Worm (Caenorhabditis elegans) whole organism, L1 larva: ENCODE data around the gene sucl-1.

ENCODE experiments used
- C16A3.4 ChIP-seq: fragments of 150-350 bp; optimal IDR thresholded peaks from 2 replicates; lab custom pipeline; 2014; ENCODE audit warnings: missing biosample characterization, missing genetic modification characterization
- aly-2 ChIP-seq: fragments of 150-350 bp; optimal IDR thresholded peaks from 2 replicates; lab custom pipeline; 2014; ENCODE audit warnings: missing biosample characterization, missing genetic modification characterization
- blmp-1 ChIP-seq: fragments of 150-350 bp; optimal IDR thresholded peaks from 2 replicates; lab custom pipeline; 2014; ENCODE audit warnings: missing biosample characterization, missing genetic modification characterization
- ceh-63 ChIP-seq: fragments of 200-800 bp; sonication (Bioruptor generic); optimal IDR thresholded peaks from 2 replicates; lab custom pipeline; 2018; ENCODE audit warnings: mild to moderate bottlenecking, missing genetic modification characterization, missing compliant biosample characterization
- ceh-8 ChIP-seq: fragments of 200-800 bp; sonication (Bioruptor generic); optimal IDR thresholded peaks from 2 replicates; lab custom pipeline; 2018; ENCODE audit warnings: mild to moderate bottlenecking, missing genetic modification characterization, moderate library complexity, missing compliant biosample characterization
- ceh-82 ChIP-seq, 3 experiments: fragments of 150-350 bp in 1 of 3; sonication (generic microtip) in 2 of 3; optimal IDR thresholded peaks; 2 replicates each; lab custom pipeline; 2014 to 2017; ENCODE audit warnings: missing biosample characterization in 3 of 3, missing genetic modification characterization in 3 of 3
- ceh-90 ChIP-seq: sonication (generic microtip); optimal IDR thresholded peaks from 2 replicates; lab custom pipeline; 2016; ENCODE audit warnings: missing genetic modification characterization, missing compliant biosample characterization
- ces-1 ChIP-seq: fragments of 150-350 bp; optimal IDR thresholded peaks from 2 replicates; lab custom pipeline; 2014; ENCODE audit warnings: missing biosample characterization, missing genetic modification reagents, missing genetic modification characterization
- dsc-1 ChIP-seq: sonication (generic microtip); optimal IDR thresholded peaks from 2 replicates; lab custom pipeline; 2016; ENCODE audit warnings: mild to moderate bottlenecking, missing genetic modification characterization, missing compliant biosample characterization
- efl-1 ChIP-seq, 4 experiments: fragments of 150-350 bp; optimal IDR thresholded peaks in 3 of 4; peaks in 1 of 4; 1 replicate in 1 of 4; 2 replicates in 3 of 4; lab custom pipeline; 2014; ENCODE audit warnings: missing biosample characterization in 2 of 4, missing genetic modification characterization in 2 of 4, missing genetic modification reagents in 2 of 4
- efl-3 ChIP-seq: fragments of 200-800 bp; sonication (Bioruptor generic); optimal IDR thresholded peaks from 2 replicates; lab custom pipeline; 2018; ENCODE audit warnings: mild to moderate bottlenecking, missing genetic modification characterization, missing compliant biosample characterization
- elt-2 ChIP-seq: sonication (generic microtip); optimal IDR thresholded peaks from 2 replicates; lab custom pipeline; 2016; ENCODE audit warnings: missing genetic modification characterization, mild to moderate bottlenecking, inconsistent platforms, missing compliant biosample characterization, missing genetic modification reagents
- fkh-4 ChIP-seq: sonication (generic microtip); optimal IDR thresholded peaks from 2 replicates; lab custom pipeline; 2016; ENCODE audit warnings: missing compliant biosample characterization, missing genetic modification characterization, borderline replicate concordance
- fos-1 ChIP-seq: fragments of 150-350 bp; optimal IDR thresholded peaks from 2 replicates; lab custom pipeline; 2014; ENCODE audit warnings: missing biosample characterization, missing genetic modification characterization
- isw-1 ChIP-seq: fragments of 200-800 bp; sonication (Bioruptor generic); IDR thresholded peaks from 2 replicates; pipeline ENCODE4 v1.3.6; 2022; ENCODE audit warnings: missing genetic modification characterization, missing compliant biosample characterization
- lin-13 ChIP-seq: fragments of 150-350 bp; optimal IDR thresholded peaks from 2 replicates; lab custom pipeline; 2014; ENCODE audit warnings: missing biosample characterization, missing genetic modification reagents, missing genetic modification characterization
- lin-14 ChIP-seq: fragments of 200-800 bp; sonication (Bioruptor generic); optimal IDR thresholded peaks from 2 replicates; lab custom pipeline; 2018; ENCODE audit warnings: mild to moderate bottlenecking, missing genetic modification characterization, moderate library complexity, missing compliant biosample characterization
- lin-39 ChIP-seq: fragments of 150-350 bp; optimal IDR thresholded peaks from 2 replicates; lab custom pipeline; 2014; ENCODE audit warnings: missing biosample characterization, missing genetic modification reagents, missing genetic modification characterization
- lir-3 ChIP-seq: sonication (generic microtip); optimal IDR thresholded peaks from 2 replicates; lab custom pipeline; 2016; ENCODE audit warnings: mild to moderate bottlenecking, missing genetic modification characterization, moderate library complexity, missing compliant biosample characterization; ENCODE audit not compliant: poor library complexity
- lsy-2 ChIP-seq, 2 experiments: fragments of 150-350 bp; optimal IDR thresholded peaks; 2 replicates each; lab custom pipeline; 2014; ENCODE audit warnings: missing biosample characterization in 2 of 2, missing genetic modification characterization in 2 of 2
- mab-9 ChIP-seq: fragments of 200-800 bp; sonication (Bioruptor generic); IDR thresholded peaks from 2 replicates; pipeline ENCODE4 v1.3.6; 2022; ENCODE audit warnings: missing genetic modification reagents, missing genetic modification characterization, missing compliant biosample characterization
- mdl-1 ChIP-seq, 2 experiments: fragments of 150-350 bp; optimal IDR thresholded peaks; 2 replicates each; lab custom pipeline; 2014 to 2017; ENCODE audit warnings: missing biosample characterization in 2 of 2, missing genetic modification characterization in 2 of 2, inconsistent platforms in 1 of 2
- nhr-11 ChIP-seq: fragments of 150-350 bp; optimal IDR thresholded peaks from 2 replicates; lab custom pipeline; 2014; ENCODE audit warnings: missing biosample characterization, missing genetic modification characterization
- nhr-12 ChIP-seq: sonication (generic microtip); optimal IDR thresholded peaks from 2 replicates; lab custom pipeline; 2017; ENCODE audit warnings: missing biosample characterization, missing genetic modification characterization
- nhr-20 ChIP-seq: sonication (generic microtip); optimal IDR thresholded peaks from 2 replicates; lab custom pipeline; 2016; ENCODE audit warnings: mild to moderate bottlenecking, missing genetic modification characterization, missing compliant biosample characterization
- nhr-28 ChIP-seq: fragments of 150-350 bp; optimal IDR thresholded peaks from 2 replicates; lab custom pipeline; 2014; ENCODE audit warnings: missing biosample characterization, missing genetic modification characterization
- nhr-47 ChIP-seq: sonication (generic microtip); optimal IDR thresholded peaks from 2 replicates; lab custom pipeline; 2016; ENCODE audit warnings: mild to moderate bottlenecking, missing genetic modification characterization, moderate library complexity, missing compliant biosample characterization
- nhr-71 ChIP-seq: sonication (generic microtip); optimal IDR thresholded peaks from 2 replicates; lab custom pipeline; 2016; ENCODE audit warnings: mild to moderate bottlenecking, missing genetic modification characterization, moderate library complexity, missing compliant biosample characterization
- nhr-77 ChIP-seq: fragments of 150-350 bp; optimal IDR thresholded peaks from 2 replicates; lab custom pipeline; 2014; ENCODE audit warnings: missing biosample characterization, missing genetic modification characterization
- nhr-85 ChIP-seq: sonication (generic microtip); peaks from one replicate; lab custom pipeline; 2016; ENCODE audit warnings: missing genetic modification characterization, inconsistent platforms, missing compliant biosample characterization
- nhr-90 ChIP-seq: sonication (generic microtip); optimal IDR thresholded peaks from 2 replicates; lab custom pipeline; 2016; ENCODE audit warnings: mild to moderate bottlenecking, missing genetic modification characterization, missing compliant biosample characterization; ENCODE audit not compliant: poor library complexity
- pax-3 ChIP-seq: fragments of 200-800 bp; sonication (Bioruptor generic); optimal IDR thresholded peaks from 2 replicates; lab custom pipeline; 2018; ENCODE audit warnings: mild to moderate bottlenecking, missing genetic modification characterization, moderate library complexity, missing compliant biosample characterization
- pqm-1 ChIP-seq: sonication (generic microtip); optimal IDR thresholded peaks from 3 replicates; lab custom pipeline; 2017; ENCODE audit warnings: missing biosample characterization, missing genetic modification characterization
- rnt-1 ChIP-seq: sonication (generic microtip); optimal IDR thresholded peaks from 2 replicates; lab custom pipeline; 2016; ENCODE audit warnings: mild to moderate bottlenecking, missing genetic modification characterization, moderate library complexity, missing compliant biosample characterization
- skn-1 ChIP-seq: fragments of 150-350 bp; optimal IDR thresholded peaks from 2 replicates; lab custom pipeline; 2014; ENCODE audit warnings: missing biosample characterization, missing genetic modification characterization
- snpc-4 ChIP-seq: fragments of 150-350 bp; optimal IDR thresholded peaks from 2 replicates; lab custom pipeline; 2014; ENCODE audit warnings: missing biosample characterization, missing genetic modification characterization
- snu-23 ChIP-seq: sonication (generic microtip); optimal IDR thresholded peaks from 2 replicates; lab custom pipeline; 2016; ENCODE audit warnings: missing genetic modification characterization, missing compliant biosample characterization
- sox-4 ChIP-seq: sonication (generic microtip); optimal IDR thresholded peaks from 2 replicates; lab custom pipeline; 2016; ENCODE audit warnings: missing genetic modification characterization, missing compliant biosample characterization
- sptf-1 ChIP-seq: fragments of 150-350 bp; optimal IDR thresholded peaks from 2 replicates; lab custom pipeline; 2014; ENCODE audit warnings: missing biosample characterization, missing genetic modification characterization
- swsn-7 ChIP-seq: sonication (generic microtip); optimal IDR thresholded peaks from 2 replicates; lab custom pipeline; 2016; ENCODE audit warnings: missing genetic modification characterization, missing compliant biosample characterization
- tbx-2 ChIP-seq: sonication (generic microtip); optimal IDR thresholded peaks from 2 replicates; lab custom pipeline; 2016; ENCODE audit warnings: missing genetic modification characterization, missing compliant biosample characterization
- unc-130 ChIP-seq: fragments of 150-350 bp; optimal IDR thresholded peaks from 2 replicates; lab custom pipeline; 2017; ENCODE audit warnings: missing biosample characterization, missing genetic modification characterization, inconsistent platforms
- unc-62 ChIP-seq: fragments of 150-350 bp; optimal IDR thresholded peaks from 2 replicates; lab custom pipeline; 2014; ENCODE audit warnings: missing biosample characterization, missing genetic modification reagents, missing genetic modification characterization
- unc-86 ChIP-seq: sonication (generic microtip); optimal IDR thresholded peaks from 2 replicates; lab custom pipeline; 2016; ENCODE audit warnings: missing genetic modification characterization, missing compliant biosample characterization
- vab-15 ChIP-seq: sonication (generic microtip); optimal IDR thresholded peaks from 2 replicates; lab custom pipeline; 2017; ENCODE audit warnings: missing genotype, mild to moderate bottlenecking, missing genetic modification characterization, missing compliant biosample characterization
- ztf-11 ChIP-seq, 2 experiments: sonication (generic microtip); optimal IDR thresholded peaks; 2 replicates each; lab custom pipeline; 2016 to 2017; ENCODE audit warnings: missing genetic modification characterization in 2 of 2, missing biosample characterization in 1 of 2, missing compliant biosample characterization in 1 of 2
- ztf-4 ChIP-seq: fragments of 150-350 bp; optimal IDR thresholded peaks from 2 replicates; lab custom pipeline; 2014; ENCODE audit warnings: missing biosample characterization, missing genetic modification characterization

The sucl-1 gene

DNA sequence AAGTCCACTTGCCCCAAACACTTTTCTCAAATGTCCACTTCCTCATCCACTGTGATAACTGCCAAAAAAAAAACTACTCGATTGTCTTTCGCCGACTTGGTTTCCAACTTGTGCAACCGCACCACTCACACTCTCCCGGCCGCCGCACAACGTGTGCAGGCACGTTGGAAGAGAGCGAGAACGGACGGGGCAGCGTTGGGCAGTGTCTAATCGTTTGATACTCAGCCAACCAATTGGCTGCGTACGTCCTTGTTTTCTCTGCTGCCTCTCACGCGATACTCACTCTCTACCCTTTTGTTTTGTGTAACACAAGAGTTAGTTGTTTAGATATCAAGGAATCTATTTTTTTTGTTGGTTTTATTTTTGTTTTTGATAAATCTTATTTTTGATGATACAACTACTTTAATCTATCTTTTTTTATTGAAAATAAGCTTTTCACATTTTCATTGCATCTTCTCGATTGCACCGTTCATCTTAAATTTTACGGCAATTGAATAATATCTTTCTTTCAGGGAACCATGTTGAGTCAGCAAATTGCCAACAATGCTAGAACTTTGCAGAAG, at the start of gene sucl-1 (continued):
- peak; percentile 5 for TF ChIP-seq aly-2 (tag; lab: Kevin White, UChicago)
- peak; percentile 39 for TF ChIP-seq unc-130 (tag; lab: Kevin White, UChicago)
- TF ChIP-seq tbx-2 (tag; lab: Kevin White, UChicago) = peak; percentile 75
- TF ChIP-seq dsc-1 = peak; percentile 67
- 0 out of 2 replicates have a peak, but pooled peaks have one; percentile 13 for TF ChIP-seq mab-9 (GFP tag; lab: Robert Waterston, UW)
- TF ChIP-seq nhr-90 = peak; percentile 51
- peak; percentile 43 for TF ChIP-seq lin-13 (GFP tag; lab: Kevin White, UChicago)
- TF ChIP-seq isw-1 (GFP tag; lab: Robert Waterston, UW) = peak; percentile 35
- TF ChIP-seq efl-3 = no peak
- TF ChIP-seq nhr-85 (tag; lab: Kevin White, UChicago) = peak; percentile 87
- no peak for TF ChIP-seq nhr-12 (tag; lab: Kevin White, UChicago)
- TF ChIP-seq skn-1 (tag; lab: Kevin White, UChicago) = peak; percentile 55
- TF ChIP-seq sox-4 (tag; lab: Kevin White, UChicago) = no peak
- TF ChIP-seq lsy-2 (tag; optimal IDR thresholded peaks at IDR 0.05; lab: Kevin White, UChicago) = peak; percentile 55 to 81
- no peak for TF ChIP-seq ces-1
- peak; percentile 90 for TF ChIP-seq nhr-71 (tag; lab: Kevin White, UChicago)
- peak; percentile 84 for TF ChIP-seq C16A3.4 (tag; lab: Kevin White, UChicago)
- peak; percentile 57 to 67 for TF ChIP-seq efl-1 (optimal IDR thresholded peaks at IDR 0.05; lab: Kevin White, UChicago)
- peak; percentile 25 to 73 for TF ChIP-seq efl-1 (GFP tag; optimal IDR thresholded peaks at IDR 0.05 in 1 of 2; lab: Kevin White, UChicago)
- TF ChIP-seq lin-14 = peak; percentile 98
- peak; percentile 60 for TF ChIP-seq blmp-1 (tag; lab: Kevin White, UChicago)
- TF ChIP-seq swsn-7 (tag; lab: Kevin White, UChicago) = peak; percentile 78
- no peak for TF ChIP-seq nhr-28
- no peak for TF ChIP-seq unc-62
- TF ChIP-seq ceh-90 (tag; lab: Kevin White, UChicago) = no peak
- no peak for TF ChIP-seq pqm-1
- TF ChIP-seq unc-86 (tag; lab: Kevin White, UChicago) = peak; percentile 46
- TF ChIP-seq ceh-63 (GFP tag; lab: Kevin White, UChicago) = no peak
- TF ChIP-seq nhr-47 (tag; lab: Kevin White, UChicago) = peak; percentile 77
- TF ChIP-seq ceh-82 (tag; optimal IDR thresholded peaks at IDR 0.05; lab: Kevin White, UChicago) = peak; percentile 62 to 94 (median 69)
- TF ChIP-seq snu-23 (GFP tag; lab: Kevin White, UChicago) = peak; percentile 90
- TF ChIP-seq lir-3 (tag; lab: Kevin White, UChicago) = peak; percentile 73
- peak; percentile 89 for TF ChIP-seq nhr-77 (tag; lab: Kevin White, UChicago)

DNA sequence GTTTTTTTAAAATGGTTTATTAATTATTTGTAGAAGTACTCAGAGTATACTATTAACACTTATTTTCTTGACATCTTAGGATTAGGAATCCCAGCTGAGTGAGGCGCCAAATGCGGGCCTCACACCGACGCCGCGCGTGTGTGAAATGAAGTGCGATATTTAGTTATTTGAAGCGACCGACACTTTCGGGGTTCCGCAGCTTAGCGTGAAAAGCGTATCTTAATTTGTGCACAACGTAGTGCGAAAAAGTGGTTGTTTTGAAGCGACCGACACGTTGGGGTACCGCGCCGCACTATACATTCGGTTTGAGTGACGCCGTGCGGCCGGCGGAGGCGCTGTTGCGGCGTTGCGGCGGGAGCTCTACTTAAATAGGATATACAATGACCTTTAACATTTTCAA, 48.9 kb upstream of the sucl-1 start:
- TF ChIP-seq snpc-4 (tag; lab: Kevin White, UChicago) (peak; percentile 74), efl-1 (optimal IDR thresholded peaks at IDR 0.05; lab: Kevin White, UChicago) (no peak), efl-1 (GFP tag; optimal IDR thresholded peaks at IDR 0.05 in 1 of 2; lab: Kevin White, UChicago) (peak in 1 of 2 experiments; percentile 9), sptf-1 (tag; lab: Kevin White, UChicago) (no peak)

DNA sequence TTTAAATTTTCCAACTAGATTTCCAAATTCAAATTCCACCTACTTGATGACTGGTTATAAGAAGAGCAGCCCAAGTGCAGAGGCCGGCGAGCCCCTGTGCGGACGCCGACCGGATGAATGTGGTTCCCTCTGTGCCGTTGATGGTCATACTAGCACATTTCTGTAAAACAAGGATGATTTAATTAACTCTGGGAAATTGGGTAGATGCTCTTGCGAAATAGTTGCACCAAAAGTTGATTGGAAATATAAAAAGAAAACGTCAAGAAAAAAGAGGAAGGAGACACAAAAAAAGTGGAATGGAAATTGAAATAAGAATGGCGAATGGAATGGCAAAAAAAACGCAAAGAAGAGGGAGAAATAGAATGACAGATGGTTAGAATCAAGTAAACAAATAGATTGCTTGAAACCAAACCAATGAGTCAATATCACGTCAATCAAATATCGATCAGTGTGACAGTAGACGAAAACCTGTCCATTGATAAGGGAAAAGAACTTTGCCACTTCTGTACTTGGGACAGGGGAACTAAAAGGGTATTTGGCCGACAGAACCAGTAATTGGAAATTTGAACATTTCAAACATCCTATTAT, 47.0 kb upstream of the sucl-1 start, which contains the start of gene tmem-184:
tmem-184 (minus strand) TSS at position 164 of the 588 bp plus-strand sequence.
- TF ChIP-seq ztf-11 (tag; optimal IDR thresholded peaks at IDR 0.05; lab: Kevin White, UChicago) (no peak), vab-15 (tag; lab: Kevin White, UChicago) (no peak), mab-9 (GFP tag; lab: Robert Waterston, UW) (no peak), nhr-11 (tag; lab: Kevin White, UChicago) (no peak), sox-4 (tag; lab: Kevin White, UChicago) (no peak), lin-13 (GFP tag; lab: Kevin White, UChicago) (no peak), ceh-8 (GFP tag; lab: Kevin White, UChicago) (no peak), ztf-4 (tag; lab: Kevin White, UChicago) (no peak), efl-1 (optimal IDR thresholded peaks at IDR 0.05; lab: Kevin White, UChicago) (no peak), efl-1 (GFP tag; optimal IDR thresholded peaks at IDR 0.05 in 1 of 2; lab: Kevin White, UChicago) (peak in 1 of 2 experiments; percentile 86), rnt-1 (no peak), nhr-20 (tag; lab: Kevin White, UChicago) (no peak), mdl-1 (tag; optimal IDR thresholded peaks at IDR 0.05; lab: Kevin White, UChicago) (no peak), swsn-7 (tag; lab: Kevin White, UChicago) (no peak), tbx-2 (tag; lab: Kevin White, UChicago) (no peak), pax-3 (tag; lab: Kevin White, UChicago) (no peak), fkh-4 (no peak), lsy-2 (tag; optimal IDR thresholded peaks at IDR 0.05; lab: Kevin White, UChicago) (no peak), lin-39 (no peak), elt-2 (tag; lab: Kevin White, UChicago) (peak; percentile 9), fos-1 (tag; lab: Kevin White, UChicago) (no peak), nhr-28 (no peak), dsc-1 (peak; percentile 62), nhr-85 (tag; lab: Kevin White, UChicago) (peak; percentile 64)
